Fruit fly (Drosophila melanogaster) whole organism, embryonic: ENCODE results near the gene Wdr33.

Source experiments
- ATbp ChIP-seq: fragments of 200-800 bp; sonication (Bioruptor generic); optimal IDR thresholded peaks from 2 replicates; lab custom pipeline; 2017; ENCODE audit warnings: missing biosample characterization, mild to moderate bottlenecking, missing genetic modification characterization, missing genetic modification reagents
- Abd-B ChIP-seq: fragments of 200-800 bp; sonication (Bioruptor generic); optimal IDR thresholded peaks from 2 replicates; lab custom pipeline; 2018; ENCODE audit warnings: missing biosample characterization, mild to moderate bottlenecking, missing genetic modification characterization, moderate library complexity
- Awh ChIP-seq: fragments of 200-800 bp; sonication (Bioruptor generic); IDR thresholded peaks from 2 replicates; pipeline ENCODE4, ENCODE4 v1.3.6; 2022; ENCODE audit warnings: missing biosample characterization, missing genetic modification characterization
- CG10366 ChIP-seq: fragments of 200-800 bp; sonication (Bioruptor generic); IDR thresholded peaks from 2 replicates; pipeline ENCODE4 v1.3.6; 2022; ENCODE audit warnings: missing biosample characterization, missing genetic modification characterization
- CG11696 ChIP-seq: fragments of 200-800 bp; sonication (Bioruptor generic); IDR thresholded peaks from 2 replicates; pipeline ENCODE4 v1.3.6; 2022; ENCODE audit warnings: missing biosample characterization, missing genetic modification characterization
- CG12155 ChIP-seq: fragments of 200-800 bp; sonication (Bioruptor generic); optimal IDR thresholded peaks from 3 replicates; lab custom pipeline; 2016; ENCODE audit warnings: missing biosample characterization, missing genetic modification characterization
- CG14441 ChIP-seq: fragments of 200-800 bp; sonication (Bioruptor generic); IDR thresholded peaks from 2 replicates; pipeline ENCODE4 v1.3.6; 2022; ENCODE audit warnings: missing biosample characterization, missing genetic modification characterization
- CG14667 ChIP-seq: fragments of 200-800 bp; sonication (Bioruptor generic); IDR thresholded peaks from 2 replicates; pipeline ENCODE4 v1.3.6; 2022; ENCODE audit warnings: missing biosample characterization, missing genetic modification characterization
- CG15479 ChIP-seq: fragments of 200-800 bp; sonication (Bioruptor generic); optimal IDR thresholded peaks from 3 replicates; lab custom pipeline; 2019; ENCODE audit warnings: missing biosample characterization, mild to moderate bottlenecking, missing genetic modification characterization, moderate library complexity
- CG1647 ChIP-seq: fragments of 200-800 bp; sonication (Bioruptor generic); optimal IDR thresholded peaks from 3 replicates; lab custom pipeline; 2016; ENCODE audit warnings: missing biosample characterization, missing genetic modification characterization
- CG31441 ChIP-seq: fragments of 200-800 bp; sonication (Bioruptor generic); IDR thresholded peaks from 2 replicates; pipeline ENCODE4 v1.3.6; 2022; ENCODE audit warnings: missing biosample characterization, missing genetic modification characterization
- CG3163 ChIP-seq: fragments of 200-800 bp; sonication (Bioruptor generic); optimal IDR thresholded peaks from 3 replicates; lab custom pipeline; 2016; ENCODE audit warnings: missing biosample characterization, missing genetic modification characterization
- CG43689 ChIP-seq: fragments of 200-800 bp; sonication (Bioruptor generic); IDR thresholded peaks from 2 replicates; pipeline ENCODE4 v1.3.6; 2022; ENCODE audit warnings: missing biosample characterization, missing genetic modification characterization
- CG4820 ChIP-seq: fragments of 200-800 bp; sonication (Bioruptor generic); optimal IDR thresholded peaks from 3 replicates; lab custom pipeline; 2016; ENCODE audit warnings: missing biosample characterization, missing genetic modification characterization
- CG5245 ChIP-seq: fragments of 200-800 bp; sonication (Bioruptor generic); optimal IDR thresholded peaks from 3 replicates; lab custom pipeline; 2016; ENCODE audit warnings: missing biosample characterization, missing genetic modification characterization
- CG6254 ChIP-seq: fragments of 200-800 bp; sonication (Bioruptor generic); optimal IDR thresholded peaks from 3 replicates; lab custom pipeline; 2017; ENCODE audit warnings: mild to moderate bottlenecking, missing biosample characterization, missing genetic modification reagents, missing genetic modification characterization
- CG6683 ChIP-seq: fragments of 200-800 bp; sonication (Bioruptor generic); optimal IDR thresholded peaks from 2 replicates; lab custom pipeline; 2017; ENCODE audit warnings: missing biosample characterization, mild to moderate bottlenecking, missing genetic modification characterization, missing genetic modification reagents
- CG6813 ChIP-seq: fragments of 200-800 bp; sonication (Bioruptor generic); optimal IDR thresholded peaks from 2 replicates; lab custom pipeline; 2017; ENCODE audit warnings: missing biosample characterization, missing genetic modification characterization, mild to moderate bottlenecking, moderate library complexity, missing genetic modification reagents
- CG7839 ChIP-seq: fragments of 200-800 bp; sonication (Bioruptor generic); optimal IDR thresholded peaks from 3 replicates; lab custom pipeline; 2018; ENCODE audit warnings: missing biosample characterization, mild to moderate bottlenecking, missing genetic modification characterization, moderate library complexity
- CG8944 ChIP-seq: fragments of 200-800 bp; sonication (Bioruptor generic); optimal IDR thresholded peaks from 3 replicates; lab custom pipeline; 2016; ENCODE audit warnings: missing biosample characterization, missing genetic modification characterization
- CG9609 ChIP-seq: fragments of 200-800 bp; sonication (Bioruptor generic); optimal IDR thresholded peaks from 3 replicates; lab custom pipeline; 2016; ENCODE audit warnings: missing biosample characterization, missing genetic modification characterization
- CTCF ChIP-seq: fragments of 200-800 bp; sonication (Bioruptor generic); optimal IDR thresholded peaks from 2 replicates; lab custom pipeline; 2017; ENCODE audit warnings: missing biosample characterization, mild to moderate bottlenecking, missing genetic modification characterization, moderate library complexity
- CkIIα-i1 ChIP-seq: fragments of 200-800 bp; sonication (Bioruptor generic); IDR thresholded peaks from 2 replicates; pipeline ENCODE4 v1.3.6; 2022; ENCODE audit warnings: missing biosample characterization, missing genetic modification characterization
- Dek ChIP-seq: fragments of 200-800 bp; sonication (Bioruptor generic); optimal IDR thresholded peaks from 3 replicates; lab custom pipeline; 2019; ENCODE audit warnings: missing biosample characterization, mild to moderate bottlenecking, missing genetic modification characterization, moderate library complexity
- Dfd ChIP-seq, 2 experiments: fragments of >200 bp; optimal IDR thresholded peaks; 2 replicates each; lab custom pipeline; 2017; ENCODE audit warnings: missing biosample characterization in 2 of 2, missing genetic modification characterization in 2 of 2
- Drgx ChIP-seq: fragments of 200-800 bp; sonication (Bioruptor generic); IDR thresholded peaks from 2 replicates; pipeline ENCODE4 v1.3.6; 2022; ENCODE audit warnings: missing biosample characterization, missing genetic modification characterization
- Hr39 ChIP-seq: fragments of >200 bp; optimal IDR thresholded peaks from 2 replicates; lab custom pipeline; 2017
- Sin3A ChIP-seq: fragments of >200 bp; optimal IDR thresholded peaks from 2 replicates; lab custom pipeline; 2018
- Six4 ChIP-seq: fragments of 200-800 bp; sonication (Bioruptor generic); optimal IDR thresholded peaks from 2 replicates; lab custom pipeline; 2016; ENCODE audit warnings: missing biosample characterization, missing genetic modification characterization
- Sox102F ChIP-seq: fragments of 200-800 bp; sonication (Bioruptor generic); optimal IDR thresholded peaks from 2 replicates; lab custom pipeline; 2018; ENCODE audit warnings: missing biosample characterization, mild to moderate bottlenecking, missing genetic modification characterization, moderate library complexity
- Usf ChIP-seq: fragments of 200-800 bp; sonication (Bioruptor generic); optimal IDR thresholded peaks from 2 replicates; lab custom pipeline; 2017; ENCODE audit warnings: missing genotype, missing biosample characterization, missing genetic modification characterization
- bowl ChIP-seq: fragments of 200-800 bp; sonication (Bioruptor generic); IDR thresholded peaks from 2 replicates; pipeline ENCODE4 v1.3.6; 2022; ENCODE audit warnings: missing biosample characterization, missing genetic modification characterization
- cato ChIP-seq: fragments of 200-800 bp; sonication (Bioruptor generic); optimal IDR thresholded peaks from 2 replicates; lab custom pipeline; 2016; ENCODE audit warnings: missing biosample characterization, missing genetic modification characterization, borderline replicate concordance
- dan ChIP-seq: fragments of 200-800 bp; sonication (Bioruptor generic); IDR thresholded peaks from 2 replicates; pipeline ENCODE4 v1.3.6; 2022; ENCODE audit warnings: missing biosample characterization, missing genetic modification characterization
- esg ChIP-seq: fragments of 200-800 bp; sonication (Bioruptor generic); conservative IDR thresholded peaks from 2 replicates; pipeline ENCODE4 v1.3.6; 2022; ENCODE audit warnings: missing biosample characterization, missing genetic modification characterization
- eyg ChIP-seq: fragments of 200-800 bp; sonication (Bioruptor generic); optimal IDR thresholded peaks from 3 replicates; lab custom pipeline; 2016; ENCODE audit warnings: missing biosample characterization, missing genetic modification characterization
- fru ChIP-seq: fragments of >200 bp; optimal IDR thresholded peaks from 2 replicates; lab custom pipeline; 2017
- kah ChIP-seq: fragments of 200-800 bp; sonication (Bioruptor generic); optimal IDR thresholded peaks from 2 replicates; lab custom pipeline; 2018; ENCODE audit warnings: missing biosample characterization, mild to moderate bottlenecking, missing genetic modification characterization
- oc ChIP-seq: fragments of 200-800 bp; sonication (Bioruptor generic); optimal IDR thresholded peaks from 2 replicates; lab custom pipeline; 2018; ENCODE audit warnings: missing biosample characterization, mild to moderate bottlenecking, missing genetic modification characterization, moderate library complexity
- p53 ChIP-seq: fragments of 200-800 bp; sonication (Bioruptor generic); optimal IDR thresholded peaks from 2 replicates; lab custom pipeline; 2016; ENCODE audit warnings: missing biosample characterization, missing genetic modification characterization
- phol ChIP-seq: fragments of 200-800 bp; sonication (Bioruptor generic); optimal IDR thresholded peaks from 3 replicates; lab custom pipeline; 2018; ENCODE audit warnings: missing biosample characterization, mild to moderate bottlenecking, missing genetic modification characterization, moderate library complexity
- pnt ChIP-seq: fragments of 200-800 bp; sonication (Bioruptor generic); optimal IDR thresholded peaks from 3 replicates; lab custom pipeline; 2016; ENCODE audit warnings: missing biosample characterization, missing genetic modification characterization
- pum ChIP-seq: fragments of 200-800 bp; sonication (Bioruptor generic); optimal IDR thresholded peaks from 2 replicates; lab custom pipeline; 2016; ENCODE audit warnings: missing biosample characterization, missing genetic modification characterization
- salm ChIP-seq: fragments of 200-800 bp; sonication (Bioruptor generic); optimal IDR thresholded peaks from 2 replicates; lab custom pipeline; 2018; ENCODE audit warnings: missing biosample characterization, mild to moderate bottlenecking, missing genetic modification characterization
- schlank ChIP-seq: fragments of 200-800 bp; sonication (Bioruptor generic); optimal IDR thresholded peaks from 2 replicates; lab custom pipeline; 2018; ENCODE audit warnings: missing biosample characterization, mild to moderate bottlenecking, missing genetic modification characterization
- shn ChIP-seq: fragments of 200-800 bp; sonication (Bioruptor generic); optimal IDR thresholded peaks from 3 replicates; lab custom pipeline; 2016; ENCODE audit warnings: missing biosample characterization, missing genetic modification characterization
- sqz ChIP-seq: fragments of 200-800 bp; sonication (Bioruptor generic); optimal IDR thresholded peaks from 3 replicates; lab custom pipeline; 2018; ENCODE audit warnings: missing biosample characterization, mild to moderate bottlenecking, missing genetic modification characterization
- ssp ChIP-seq: fragments of 200-800 bp; sonication (Bioruptor generic); IDR thresholded peaks from 2 replicates; pipeline ENCODE4 v1.3.6; 2022; ENCODE audit warnings: missing biosample characterization, missing genetic modification characterization
- tap ChIP-seq: fragments of 200-800 bp; optimal IDR thresholded peaks from 3 replicates; lab custom pipeline; 2019; ENCODE audit warnings: missing biosample characterization, mild to moderate bottlenecking, missing genetic modification characterization, moderate library complexity
- unc-4 ChIP-seq: fragments of 200-800 bp; sonication (Bioruptor generic); IDR thresholded peaks from 2 replicates; pipeline ENCODE4 v1.3.6; 2022; ENCODE audit warnings: missing biosample characterization, missing genetic modification characterization; ENCODE audit not compliant: partially characterized antibody
- zen2 ChIP-seq: fragments of 200-800 bp; sonication (Bioruptor generic); IDR thresholded peaks from 3 replicates; pipeline ENCODE4 v1.3.6; 2022; ENCODE audit warnings: missing biosample characterization, missing genetic modification characterization; ENCODE audit not compliant: partially characterized antibody
- zfh1 ChIP-seq: fragments of 200-800 bp; sonication (Bioruptor generic); IDR thresholded peaks from 3 replicates; pipeline ENCODE4 v1.3.6; 2022; ENCODE audit warnings: missing biosample characterization, missing genetic modification characterization

The Wdr33 gene

DNA sequence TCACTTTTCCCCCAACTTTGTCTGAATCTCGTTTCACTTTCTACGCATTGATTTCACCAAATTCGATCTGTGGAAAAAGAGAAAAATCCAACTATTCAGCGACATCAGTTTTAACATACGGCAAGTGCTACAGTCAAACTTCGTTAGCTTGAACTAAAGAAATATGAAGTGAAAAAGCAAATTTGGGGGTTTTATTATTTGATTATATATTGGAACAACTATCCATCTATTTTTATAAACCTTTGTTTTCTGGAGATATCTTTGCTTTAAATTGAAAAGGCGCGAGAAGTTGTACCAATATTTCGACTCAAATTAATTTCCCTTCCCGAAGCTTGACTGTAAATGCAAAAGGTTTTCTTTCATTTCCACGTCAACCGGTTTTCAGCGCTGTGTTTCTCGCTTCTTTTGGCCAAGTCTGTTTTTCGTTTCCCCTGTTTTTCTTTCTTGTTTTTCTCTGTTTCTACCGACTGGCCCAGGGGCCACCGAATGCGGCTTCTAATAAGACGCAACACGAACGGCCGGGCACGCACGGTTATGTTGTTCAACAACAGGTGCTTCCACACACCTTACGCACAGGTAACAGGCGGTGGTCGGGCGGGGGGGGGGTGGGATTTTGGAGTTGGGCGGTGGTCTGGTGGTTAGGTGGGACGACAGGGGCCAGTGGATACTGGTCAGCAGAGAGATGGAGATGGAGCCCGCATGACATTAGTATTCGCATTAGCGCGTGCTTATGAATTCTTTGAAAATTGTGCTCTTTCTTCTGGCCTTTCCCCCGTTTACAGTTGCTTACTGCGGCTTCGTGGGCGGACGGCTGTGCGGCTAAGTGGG is 22.7 kb downstream of the Wdr33 start (continued):
- peak; percentile 81 for TF ChIP-seq ATbp (GFP tag; lab: Kevin White, UChicago)
- peak; percentile 44 for TF ChIP-seq CG6254
- no peak for TF ChIP-seq CG8944 (GFP tag; lab: Kevin White, UChicago)
- peak; percentile 61 for TF ChIP-seq pum (GFP tag; lab: Kevin White, UChicago)
- TF ChIP-seq cato (GFP tag; lab: Kevin White, UChicago), result peak; percentile 8
- TF ChIP-seq CG5245, result peak; percentile 56
- peak; percentile 84 for TF ChIP-seq Drgx (GFP tag; lab: Robert Waterston, UW)
- TF ChIP-seq Awh (GFP tag; lab: Robert Waterston, UW), result no peak
- TF ChIP-seq CG15479, result no peak
- TF ChIP-seq salm (tag; lab: Kevin White, UChicago), result peak; percentile 71
- TF ChIP-seq CG31441 (GFP tag; lab: Robert Waterston, UW), result peak; percentile 83
- peak; percentile 76 for TF ChIP-seq zfh1 (GFP tag; lab: Robert Waterston, UW)
- no peak for TF ChIP-seq zen2 (GFP tag; lab: Robert Waterston, UW)
- TF ChIP-seq eyg, result no peak
- TF ChIP-seq Usf, result peak; percentile 10
- peak; percentile 63 for TF ChIP-seq oc (tag; lab: Kevin White, UChicago)
- peak; percentile 79 for TF ChIP-seq phol (tag; lab: Kevin White, UChicago)
- no peak for TF ChIP-seq CG7839 (tag; lab: Kevin White, UChicago)
- TF ChIP-seq Dfd (GFP tag; optimal IDR thresholded peaks at IDR 0.05; lab: Kevin White, UChicago), result no peak
- no peak for TF ChIP-seq CG14667 (GFP tag; lab: Robert Waterston, UW)
- no peak for TF ChIP-seq unc-4 (GFP tag; lab: Robert Waterston, UW)
- no peak for TF ChIP-seq CG9609 (GFP tag; lab: Kevin White, UChicago)
- no peak for TF ChIP-seq CG6683 (GFP tag; lab: Kevin White, UChicago)
- TF ChIP-seq p53 (GFP tag; lab: Kevin White, UChicago), result no peak
- TF ChIP-seq CG10366 (GFP tag; lab: Robert Waterston, UW), result peak; percentile 14; the same call in 1 of the 2 replicates
- TF ChIP-seq CG14441 (GFP tag; lab: Robert Waterston, UW), result no peak; the same call in 1 of the 2 replicates
- peak; percentile 32 for TF ChIP-seq CG6813 (GFP tag; lab: Kevin White, UChicago)
- TF ChIP-seq Dek (tag; lab: Kevin White, UChicago), result peak; percentile 18
- TF ChIP-seq CG1647, result no peak
- TF ChIP-seq CG11696 (GFP tag; lab: Robert Waterston, UW), result no peak
- no peak for TF ChIP-seq esg (GFP tag; lab: Robert Waterston, UW)
- no peak for TF ChIP-seq sqz (GFP tag; lab: Kevin White, UChicago)
- no peak for TF ChIP-seq CkIIα-i1 (GFP tag; lab: Robert Waterston, UW)
- TF ChIP-seq CG3163 (GFP tag; lab: Kevin White, UChicago), result no peak
- TF ChIP-seq Sox102F (GFP tag; lab: Kevin White, UChicago), result peak; percentile 81
- no peak for TF ChIP-seq CTCF (GFP tag; lab: Kevin White, UChicago)
- TF ChIP-seq shn, result no peak
- no peak for TF ChIP-seq bowl (GFP tag; lab: Robert Waterston, UW)
- no peak for TF ChIP-seq fru
- no peak for TF ChIP-seq Sin3A
- TF ChIP-seq dan, result no peak
- peak; percentile 27 for TF ChIP-seq CG12155 (GFP tag; lab: Kevin White, UChicago)
- TF ChIP-seq schlank (tag; lab: Kevin White, UChicago), result no peak
- no peak for TF ChIP-seq kah
- TF ChIP-seq pnt (GFP tag; lab: Kevin White, UChicago), result peak; percentile 50
- TF ChIP-seq Abd-B (GFP tag; lab: Kevin White, UChicago), result peak; percentile 34
- TF ChIP-seq CG4820, result peak; percentile 44
- TF ChIP-seq tap (tag; lab: Kevin White, UChicago), result no peak
- TF ChIP-seq CG43689 (GFP tag; lab: Robert Waterston, UW), result no peak
- TF ChIP-seq Six4 (GFP tag; lab: Kevin White, UChicago), result no peak
- no peak for TF ChIP-seq Hr39 (lab: Kevin White, UChicago)
- no peak for TF ChIP-seq ssp (GFP tag; lab: Robert Waterston, UW)
